Worm (Caenorhabditis elegans): Measurements from ENCODE around the gene spp-16.

The spp-16 gene

ce11 chrV:10865599-10865998, 35.5 kb downstream of the spp-16 start, which contains the start of gene saeg-1:
saeg-1 (minus strand) TSS chrV:10865699.
- TF ChIP-seq C34B4.2 (tag; optimal IDR thresholded peaks at IDR 0.05), result no peak
- TF ChIP-seq mep-1 (tag; optimal IDR thresholded peaks at IDR 0.05), result no peak
- no peak for TF ChIP-seq nhr-12 (tag; optimal IDR thresholded peaks at IDR 0.05)
- no peak for TF ChIP-seq elt-2 (tag; optimal IDR thresholded peaks at IDR 0.05)
- TF ChIP-seq lin-13 (GFP tag; optimal IDR thresholded peaks at IDR 0.05), result no peak
- no peak for TF ChIP-seq ces-1 (GFP tag; optimal IDR thresholded peaks at IDR 0.05)
- TF ChIP-seq rnt-1 (tag; optimal IDR thresholded peaks at IDR 0.05), result no peak
- TF ChIP-seq irx-1 (tag; optimal IDR thresholded peaks at IDR 0.05), result no peak
- no peak for TF ChIP-seq mdl-1 (tag; optimal IDR thresholded peaks at IDR 0.05)
- no peak for TF ChIP-seq lsy-2 (tag; optimal IDR thresholded peaks at IDR 0.05)
- TF ChIP-seq lin-14 (GFP tag; optimal IDR thresholded peaks at IDR 0.05), result no peak
- no peak for TF ChIP-seq nhr-20 (tag; optimal IDR thresholded peaks at IDR 0.05)

- TF ChIP-seq egl-13 (tag; optimal IDR thresholded peaks at IDR 0.05) (peak; percentile 70), vab-15 (tag; optimal IDR thresholded peaks at IDR 0.05) (no peak), unc-62 (GFP tag; optimal IDR thresholded peaks at IDR 0.05) (no peak), blmp-1 (tag; optimal IDR thresholded peaks at IDR 0.05) (no peak), pax-3 (tag; optimal IDR thresholded peaks at IDR 0.05) (peak; percentile 75), mep-1 (tag; optimal IDR thresholded peaks at IDR 0.05) (no peak), fkh-4 (tag; optimal IDR thresholded peaks at IDR 0.05; ENCODE audit: borderline replicate concordance) (no peak), nhr-12 (tag; optimal IDR thresholded peaks at IDR 0.05) (no peak), ceh-8 (GFP tag; optimal IDR thresholded peaks at IDR 0.05) (no peak), unc-86 (tag; optimal IDR thresholded peaks at IDR 0.05) (no peak), ets-5 (GFP tag; IDR thresholded peaks at IDR 0.05) (no peak), lin-15B (tag; optimal IDR thresholded peaks at IDR 0.05) (no peak), aly-2 (tag; optimal IDR thresholded peaks at IDR 0.05) (no peak), efl-1 (optimal IDR thresholded peaks at IDR 0.05) (no peak), efl-1 (GFP tag; optimal IDR thresholded peaks at IDR 0.05 in 1 of 2) (no peak), sox-4 (tag; optimal IDR thresholded peaks at IDR 0.05) (peak; percentile 27), swsn-7 (tag; optimal IDR thresholded peaks at IDR 0.05) (no peak), jun-1 (tag; optimal IDR thresholded peaks at IDR 0.05) (no peak), dsc-1 (tag; optimal IDR thresholded peaks at IDR 0.05) (peak; percentile 99), lin-14 (GFP tag; optimal IDR thresholded peaks at IDR 0.05) (peak; percentile 40), nhr-47 (tag; optimal IDR thresholded peaks at IDR 0.05) (peak; percentile 76), hpl-2 (GFP tag; optimal IDR thresholded peaks at IDR 0.05) (no peak), unc-30 (tag; optimal IDR thresholded peaks at IDR 0.05) (no peak), nhr-11 (tag; optimal IDR thresholded peaks at IDR 0.05) (peak; percentile 9), nhr-20 (tag; optimal IDR thresholded peaks at IDR 0.05) (peak; percentile 1), fkh-8 (tag; optimal IDR thresholded peaks at IDR 0.05) (peak; percentile 81), nhr-71 (tag; optimal IDR thresholded peaks at IDR 0.05) (peak; percentile 71), nhr-28 (tag; optimal IDR thresholded peaks at IDR 0.05) (no peak)
Observed at ce11 chrV:10862457-10863097, 38.5 kb downstream of the spp-16 start.

- TF ChIP-seq nhr-90 (tag; optimal IDR thresholded peaks at IDR 0.05; ENCODE audit: poor library complexity), result no peak
- peak in 1 of 2 experiments; percentile 46 for TF ChIP-seq mdl-1 (tag; optimal IDR thresholded peaks at IDR 0.05)
- no peak for TF ChIP-seq tlp-1 (tag; optimal IDR thresholded peaks at IDR 0.05)
- TF ChIP-seq sptf-1 (tag; optimal IDR thresholded peaks at IDR 0.05), result no peak
- no peak for TF ChIP-seq ces-1 (GFP tag; optimal IDR thresholded peaks at IDR 0.05)
- TF ChIP-seq nhr-76 (tag; optimal IDR thresholded peaks at IDR 0.05), result no peak
- no peak for TF ChIP-seq unc-30 (tag; optimal IDR thresholded peaks at IDR 0.05)
- TF ChIP-seq efl-1 (optimal IDR thresholded peaks at IDR 0.05), result no peak
- peak in 1 of 2 experiments; percentile 90 for TF ChIP-seq efl-1 (GFP tag; optimal IDR thresholded peaks at IDR 0.05 in 1 of 2)
- no peak for TF ChIP-seq vab-15 (tag; optimal IDR thresholded peaks at IDR 0.05)
- peak; percentile 56 for TF ChIP-seq mep-1 (tag; optimal IDR thresholded peaks at IDR 0.05)
- no peak for TF ChIP-seq zag-1 (tag; optimal IDR thresholded peaks at IDR 0.05)
- peak in 1 of 3 experiments; percentile 29 for TF ChIP-seq ceh-82 (tag; optimal IDR thresholded peaks at IDR 0.05)
- TF ChIP-seq nhr-47 (tag; optimal IDR thresholded peaks at IDR 0.05), result no peak
- peak; percentile 16 to 31 for TF ChIP-seq lin-35 (GFP tag; optimal IDR thresholded peaks at IDR 0.05)
- TF ChIP-seq nhr-85 (tag), result peak; percentile 73
- TF ChIP-seq mab-9 (GFP tag; IDR thresholded peaks at IDR 0.05), result no peak
- peak; percentile 38 for TF ChIP-seq nhr-20 (tag; optimal IDR thresholded peaks at IDR 0.05)
- TF ChIP-seq fkh-8 (tag; optimal IDR thresholded peaks at IDR 0.05), result peak; percentile 2
- peak; percentile 41 for TF ChIP-seq nhr-71 (tag; optimal IDR thresholded peaks at IDR 0.05)
- peak; percentile 50 for TF ChIP-seq snu-23 (GFP tag; optimal IDR thresholded peaks at IDR 0.05)
- no peak for TF ChIP-seq nhr-11 (tag; optimal IDR thresholded peaks at IDR 0.05)
- no peak for TF ChIP-seq pax-3 (tag; optimal IDR thresholded peaks at IDR 0.05)
- peak; percentile 81 for TF ChIP-seq blmp-1 (tag; optimal IDR thresholded peaks at IDR 0.05)
- TF ChIP-seq lsy-2 (tag; optimal IDR thresholded peaks at IDR 0.05), result peak in 1 of 2 experiments; percentile 60
- TF ChIP-seq lin-14 (GFP tag; optimal IDR thresholded peaks at IDR 0.05), result peak; percentile 80
Observed at ce11 chrV:10861611-10862262, 39.4 kb downstream of the spp-16 start.

Measured in whole organism, L1 larva.